Fruit fly (Drosophila melanogaster): ENCODE results near the gene SdhD.

SdhD gene

DNA sequence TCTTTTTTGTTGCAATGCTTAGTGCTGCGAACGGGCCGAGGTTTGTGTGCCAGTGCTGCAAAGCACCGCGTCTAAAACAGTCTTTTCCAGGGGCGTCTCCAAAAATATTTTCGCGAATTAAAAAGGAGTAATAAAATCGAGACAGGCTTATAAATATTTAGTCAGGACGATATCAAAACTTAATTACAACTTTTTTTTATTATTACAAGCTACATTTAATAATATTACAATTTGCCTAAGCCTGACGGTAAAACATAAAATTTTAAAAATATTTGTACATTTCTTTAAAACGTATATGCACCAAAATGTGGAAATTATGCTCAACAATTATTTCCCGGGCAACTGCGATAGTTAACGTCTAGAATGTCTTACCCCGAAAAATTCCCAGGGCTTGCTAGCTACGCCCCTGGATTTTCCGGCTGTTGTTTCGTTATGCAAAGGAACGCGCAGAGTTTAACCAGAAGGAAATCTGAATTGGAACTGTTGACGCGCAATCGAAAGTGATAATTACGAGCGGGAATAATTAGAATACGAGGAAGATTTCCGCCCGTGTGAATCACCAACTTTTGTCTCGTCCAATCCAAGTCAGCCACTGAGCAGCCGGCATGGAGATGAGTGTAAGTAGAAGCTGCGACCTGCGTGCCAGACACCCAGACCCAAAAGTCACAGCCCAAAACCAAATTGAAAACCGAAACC lies 2.3 kb downstream of the SdhD start, which contains the start of the genes PTPMT1 and Hrd3 (continued):
- TF ChIP-seq stwl (tag; optimal IDR thresholded peaks at IDR 0.05) (peak; percentile 72), CG4360 (GFP tag; IDR thresholded peaks at IDR 0.05) (peak; percentile 65), Vsx1 (GFP tag; optimal IDR thresholded peaks at IDR 0.05) (peak; percentile 95), kni (GFP tag; optimal IDR thresholded peaks at IDR 0.05) (peak; percentile 97)

DNA sequence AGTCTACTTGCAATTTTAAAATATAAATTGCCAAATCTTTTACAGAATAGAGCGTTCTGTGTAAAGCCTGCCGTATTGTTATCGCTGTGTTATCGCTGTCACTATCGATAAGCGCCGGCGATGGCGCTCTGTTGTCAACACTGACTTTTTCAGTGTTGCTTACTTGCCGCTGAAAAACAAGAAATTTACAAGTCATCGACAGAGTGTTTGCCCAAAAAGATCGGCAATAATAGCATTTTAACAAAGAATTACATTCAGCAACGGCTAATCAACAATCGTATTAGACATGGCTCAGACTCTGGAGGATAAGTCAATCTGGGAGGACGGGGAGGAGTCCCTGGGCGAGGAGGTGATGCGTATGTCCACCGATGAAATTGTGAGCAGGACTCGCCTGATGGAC lies 7.7 kb downstream of the SdhD start, which contains the start of the genes RanBP3 and Rpt5:
Gene RanBP3 (minus strand): TSS at position 107 of the 400 bp plus-strand sequence.
Gene Rpt5 (plus strand): TSS at position 149 of the 400 bp plus-strand sequence.
- TF ChIP-seq pb (GFP tag; optimal IDR thresholded peaks at IDR 0.05), result peak; percentile 36
- TF ChIP-seq wor (GFP tag; IDR thresholded peaks at IDR 0.05), result no peak
- TF ChIP-seq br (optimal IDR thresholded peaks at IDR 0.05), result no peak
- TF ChIP-seq CG13123 (GFP tag; optimal IDR thresholded peaks at IDR 0.05), result no peak
- peak; percentile 69 for TF ChIP-seq Sin3A (optimal IDR thresholded peaks at IDR 0.05)
- no peak for TF ChIP-seq lab (GFP tag; optimal IDR thresholded peaks at IDR 0.05)
- no peak for TF ChIP-seq usp (GFP tag; optimal IDR thresholded peaks at IDR 0.05)
- TF ChIP-seq CG32767 (GFP tag; IDR thresholded peaks at IDR 0.05), result no peak
- TF ChIP-seq otp (GFP tag; IDR thresholded peaks at IDR 0.05), result no peak
- TF ChIP-seq CG2129 (GFP tag; IDR thresholded peaks at IDR 0.05; ENCODE audit: partially characterized antibody), result peak; percentile 46; the same call in 1 of the 2 replicates
- no peak for TF ChIP-seq CG14050 (GFP tag; IDR thresholded peaks at IDR 0.05)
- TF ChIP-seq CG12104 (GFP tag; optimal IDR thresholded peaks at IDR 0.05), result peak; percentile 0
- peak; percentile 49 for TF ChIP-seq jumu (GFP tag; optimal IDR thresholded peaks at IDR 0.05)
- TF ChIP-seq CG4854 (GFP tag; optimal IDR thresholded peaks at IDR 0.05), result peak; percentile 62
- peak; percentile 90 for TF ChIP-seq CG6791 (GFP tag; IDR thresholded peaks at IDR 0.05; ENCODE audit: partially characterized antibody)
- no peak for TF ChIP-seq sug (tag; optimal IDR thresholded peaks at IDR 0.05)
- TF ChIP-seq CHES-1-like (GFP tag; optimal IDR thresholded peaks at IDR 0.05), result peak; percentile 86
- no peak for TF ChIP-seq crc (GFP tag; optimal IDR thresholded peaks at IDR 0.05)
- TF ChIP-seq ro (GFP tag; IDR thresholded peaks at IDR 0.05), result no peak
- TF ChIP-seq org-1 (GFP tag; optimal IDR thresholded peaks at IDR 0.05), result no peak
- TF ChIP-seq bowl (GFP tag; IDR thresholded peaks at IDR 0.05), result no peak
- peak; percentile 44 for TF ChIP-seq CG9215 (GFP tag; IDR thresholded peaks at IDR 0.05)
- no peak for TF ChIP-seq bigmax (GFP tag; optimal IDR thresholded peaks at IDR 0.05)
- peak; percentile 79 for TF ChIP-seq CG16813 (GFP tag; IDR thresholded peaks at IDR 0.05; ENCODE audit: partially characterized antibody)
- peak; percentile 60 for TF ChIP-seq ind (GFP tag; optimal IDR thresholded peaks at IDR 0.05)
- TF ChIP-seq CG1024 (GFP tag; IDR thresholded peaks at IDR 0.05), result no peak
- TF ChIP-seq CG15269 (tag; optimal IDR thresholded peaks at IDR 0.05), result no peak
- TF ChIP-seq Fer2 (tag; optimal IDR thresholded peaks at IDR 0.05), result no peak
- TF ChIP-seq gfzf (GFP tag; optimal IDR thresholded peaks at IDR 0.05), result peak; percentile 27
- TF ChIP-seq ranshi (GFP tag; IDR thresholded peaks at IDR 0.05), result no peak
- peak; percentile 70 for TF ChIP-seq CG13624 (GFP tag; optimal IDR thresholded peaks at IDR 0.05)
- TF ChIP-seq CG31388 (GFP tag; optimal IDR thresholded peaks at IDR 0.05), result no peak
- TF ChIP-seq esg (GFP tag; conservative IDR thresholded peaks at IDR 0.05), result no peak
- TF ChIP-seq oc (tag; optimal IDR thresholded peaks at IDR 0.05), result no peak
- peak; percentile 78 for TF ChIP-seq hb (GFP tag; IDR thresholded peaks at IDR 0.05; ENCODE audit: partially characterized antibody)
- TF ChIP-seq bcd (GFP tag; optimal IDR thresholded peaks at IDR 0.05), result no peak
- TF ChIP-seq hbn (GFP tag; IDR thresholded peaks at IDR 0.05; ENCODE audit: partially characterized antibody), result peak; percentile 80
- peak; percentile 59 for TF ChIP-seq CG34376 (GFP tag; optimal IDR thresholded peaks at IDR 0.05)
- TF ChIP-seq CG8290 (GFP tag; optimal IDR thresholded peaks at IDR 0.05), result no peak
- no peak for TF ChIP-seq CG8290 (tag; optimal IDR thresholded peaks at IDR 0.05)
- no peak for TF ChIP-seq CkIIα-i1 (GFP tag; IDR thresholded peaks at IDR 0.05)
- peak; percentile 17 for TF ChIP-seq CG7556 (GFP tag; optimal IDR thresholded peaks at IDR 0.05)
- no peak for TF ChIP-seq Poxn (GFP tag; IDR thresholded peaks at IDR 0.05)
- no peak for TF ChIP-seq Nf-YB (GFP tag; optimal IDR thresholded peaks at IDR 0.05)
- no peak for TF ChIP-seq CG16863 (GFP tag; optimal IDR thresholded peaks at IDR 0.05)
- TF ChIP-seq crol (GFP tag; IDR thresholded peaks at IDR 0.05), result no peak

Data from whole organism, embryonic.